Fruit fly (Drosophila melanogaster): ENCODE measurements around the gene eIF4E5.

DNA sequence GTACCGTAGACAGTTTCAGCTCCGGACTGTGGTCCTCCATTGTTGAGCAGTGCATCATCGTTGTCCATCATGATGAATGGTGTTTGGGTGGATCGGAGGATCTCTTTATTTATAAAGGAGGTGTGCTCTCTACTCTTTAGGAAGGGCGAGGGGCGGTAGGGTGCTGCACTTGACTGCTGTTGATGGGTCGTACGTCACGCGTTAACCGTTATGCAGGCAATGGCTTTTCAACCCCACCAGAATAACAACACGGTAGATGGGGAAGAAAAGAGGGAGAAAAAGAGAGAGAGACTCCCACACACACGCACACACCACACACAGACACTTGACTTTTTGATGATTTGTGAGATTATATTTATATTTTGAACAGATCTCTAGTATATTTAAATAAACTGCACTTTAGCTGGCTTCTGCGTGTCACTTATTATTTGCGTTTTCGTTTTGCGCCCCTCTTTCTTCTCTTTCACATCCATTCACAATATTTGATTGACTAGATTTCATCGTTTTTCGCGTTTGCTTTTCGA, 40.8 kb downstream of the eIF4E5 start:
- TF ChIP-seq dsx (GFP tag; optimal IDR thresholded peaks at IDR 0.05; ENCODE audit: poor library complexity, severe bottlenecking) (no peak), CG31627 (GFP tag; optimal IDR thresholded peaks at IDR 0.05) (no peak), Hr39 (GFP tag; optimal IDR thresholded peaks at IDR 0.05) (no peak), Smox (GFP tag; optimal IDR thresholded peaks at IDR 0.05) (no peak), Eip78C (GFP tag) (no peak), CG4318 (GFP tag; optimal IDR thresholded peaks at IDR 0.05) (no peak), eg (GFP tag; IDR thresholded peaks at IDR 0.05) (no peak)

All from whole organism, prepupa.